Worm (Caenorhabditis elegans): ENCODE data around the gene F09E10.5.

Gene F09E10.5

DNA sequence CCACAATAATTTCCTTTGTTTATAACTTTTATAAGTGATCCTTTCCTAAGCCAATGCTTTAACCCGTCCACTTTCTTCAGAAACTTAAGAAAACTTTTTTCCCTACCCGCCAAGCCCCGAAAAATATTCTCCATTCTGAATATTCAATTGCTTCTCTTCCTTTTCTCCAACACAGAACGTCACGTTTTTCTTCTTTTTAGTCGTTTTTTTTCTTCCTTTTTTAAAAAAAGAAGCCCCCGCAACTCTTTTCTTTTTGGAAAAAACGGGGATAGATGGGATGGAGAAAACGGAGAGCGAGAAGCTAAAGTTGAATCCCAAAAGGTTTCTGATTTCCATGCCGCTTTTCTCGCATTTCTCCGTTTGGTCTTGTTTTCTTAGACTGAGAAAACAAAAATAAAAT is 15.6 kb downstream of the F09E10.5 start:
- TF ChIP-seq skn-1 (tag; optimal IDR thresholded peaks at IDR 0.05) (no peak), blmp-1 (tag; optimal IDR thresholded peaks at IDR 0.05; ENCODE audit: insufficient read depth) (no peak), nhr-129 (tag; optimal IDR thresholded peaks at IDR 0.05) (no peak), ama-1 (optimal IDR thresholded peaks at IDR 0.05) (no peak)

DNA sequence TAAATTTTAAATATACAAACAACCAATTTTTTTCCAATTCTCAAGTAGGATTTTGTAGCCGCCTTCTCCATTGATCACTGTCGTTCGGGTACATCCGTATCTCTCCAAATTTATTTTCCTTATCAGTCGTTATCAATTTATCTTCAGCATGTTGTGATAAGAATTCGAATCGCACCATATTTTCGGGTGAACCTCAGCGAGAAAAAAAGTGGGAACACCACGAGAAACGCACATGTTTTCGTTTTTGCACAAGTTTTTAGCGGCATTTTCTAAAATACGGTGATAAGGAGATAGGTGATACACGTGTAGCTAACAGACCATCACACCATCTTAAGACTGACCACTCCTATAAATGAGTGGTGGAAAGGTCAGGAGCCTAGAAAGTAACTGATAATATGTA is 16.2 kb downstream of the F09E10.5 start:
- TF ChIP-seq blmp-1 (tag; optimal IDR thresholded peaks at IDR 0.05; ENCODE audit: insufficient read depth): no peak
- no peak for TF ChIP-seq unc-39 (tag; optimal IDR thresholded peaks at IDR 0.05)
- TF ChIP-seq ceh-16 (tag; optimal IDR thresholded peaks at IDR 0.05): no peak
- no peak for TF ChIP-seq nhr-237 (tag; optimal IDR thresholded peaks at IDR 0.05)
- no peak for TF ChIP-seq dmd-4 (tag; optimal IDR thresholded peaks at IDR 0.05)
- TF ChIP-seq nhr-21 (tag; optimal IDR thresholded peaks at IDR 0.05): peak; percentile 80
- TF ChIP-seq egl-27 (tag; optimal IDR thresholded peaks at IDR 0.05): peak; percentile 69
- no peak for TF ChIP-seq elt-1 (tag; optimal IDR thresholded peaks at IDR 0.05)
- TF ChIP-seq gmeb-1 (tag; optimal IDR thresholded peaks at IDR 0.05): peak; percentile 19
- peak; percentile 76 for TF ChIP-seq fos-1 (tag; optimal IDR thresholded peaks at IDR 0.05)
- TF ChIP-seq ztf-4 (tag; optimal IDR thresholded peaks at IDR 0.05): no peak
- TF ChIP-seq nhr-77 (tag; optimal IDR thresholded peaks at IDR 0.05): no peak
- TF ChIP-seq ZK546.5 (tag; optimal IDR thresholded peaks at IDR 0.05): no peak
- TF ChIP-seq lin-13 (GFP tag; optimal IDR thresholded peaks at IDR 0.05): no peak
- TF ChIP-seq nhr-6 (tag; optimal IDR thresholded peaks at IDR 0.05): no peak
- TF ChIP-seq peb-1 (tag; optimal IDR thresholded peaks at IDR 0.05): no peak
- no peak for TF ChIP-seq skn-1 (tag; optimal IDR thresholded peaks at IDR 0.05)
- TF ChIP-seq C34F6.9 (tag; optimal IDR thresholded peaks at IDR 0.05): no peak
- TF ChIP-seq crh-2 (tag; optimal IDR thresholded peaks at IDR 0.05): peak; percentile 82
- no peak for TF ChIP-seq nhr-23 (tag; optimal IDR thresholded peaks at IDR 0.05)
- TF ChIP-seq mbf-1 (tag; optimal IDR thresholded peaks at IDR 0.05): no peak
- TF ChIP-seq sma-9 (GFP tag; optimal IDR thresholded peaks at IDR 0.05): peak; percentile 96
- no peak for TF ChIP-seq sma-9 (tag; optimal IDR thresholded peaks at IDR 0.05)
- no peak for TF ChIP-seq nhr-11 (tag; optimal IDR thresholded peaks at IDR 0.05)
- no peak for TF ChIP-seq ztf-1 (GFP tag; conservative IDR thresholded peaks at IDR 0.05)
- no peak for TF ChIP-seq nhr-12 (tag; optimal IDR thresholded peaks at IDR 0.05)
- no peak for TF ChIP-seq sem-4 (tag; optimal IDR thresholded peaks at IDR 0.05)
- TF ChIP-seq unc-62 (GFP tag; optimal IDR thresholded peaks at IDR 0.05): no peak
- TF ChIP-seq nhr-25 (tag; optimal IDR thresholded peaks at IDR 0.05): peak; percentile 43
- TF ChIP-seq zag-1 (tag; optimal IDR thresholded peaks at IDR 0.05): no peak
- no peak for TF ChIP-seq mab-5 (tag; optimal IDR thresholded peaks at IDR 0.05)
- TF ChIP-seq mdl-1 (tag; optimal IDR thresholded peaks at IDR 0.05): peak in 1 of 2 experiments; percentile 85
- TF ChIP-seq unc-55 (GFP tag; optimal IDR thresholded peaks at IDR 0.05): no peak
- peak; percentile 66 for TF ChIP-seq sma-3 (GFP tag; optimal IDR thresholded peaks at IDR 0.05)
- no peak for TF ChIP-seq R02D3.7 (tag; optimal IDR thresholded peaks at IDR 0.05)
- TF ChIP-seq lin-11 (tag; optimal IDR thresholded peaks at IDR 0.05): no peak
- peak in 1 of 2 experiments; percentile 33 for TF ChIP-seq lsy-2 (tag; optimal IDR thresholded peaks at IDR 0.05)
- TF ChIP-seq nhr-129 (tag; optimal IDR thresholded peaks at IDR 0.05): no peak
- no peak for TF ChIP-seq snpc-4 (tag; optimal IDR thresholded peaks at IDR 0.05)
- no peak for TF ChIP-seq ztf-11 (tag; optimal IDR thresholded peaks at IDR 0.05)
- no peak for TF ChIP-seq alr-1 (tag; optimal IDR thresholded peaks at IDR 0.05)
- no peak for TF ChIP-seq lin-39 (tag; optimal IDR thresholded peaks at IDR 0.05)
- no peak for TF ChIP-seq ama-1 (optimal IDR thresholded peaks at IDR 0.05)
- peak; percentile 40 for TF ChIP-seq F13H6.1 (tag; optimal IDR thresholded peaks at IDR 0.05)
- no peak for TF ChIP-seq Y55F3AM.14 (GFP tag; optimal IDR thresholded peaks at IDR 0.05)
- TF ChIP-seq elt-3 (tag; optimal IDR thresholded peaks at IDR 0.05): no peak
- TF ChIP-seq nhr-10 (tag; optimal IDR thresholded peaks at IDR 0.05): no peak
- TF ChIP-seq ceh-82 (tag; optimal IDR thresholded peaks at IDR 0.05): no peak
- TF ChIP-seq aly-2 (tag; optimal IDR thresholded peaks at IDR 0.05): no peak
